Worm (Caenorhabditis elegans): ENCODE results near the gene ifbp-1.

ce11 chrV:13342235-13342634 lies 37.8 kb downstream of the ifbp-1 start:
- TF ChIP-seq nhr-237 (tag; optimal IDR thresholded peaks at IDR 0.05) (no peak), ama-1 (optimal IDR thresholded peaks at IDR 0.05) (no peak), nhr-76 (tag; optimal IDR thresholded peaks at IDR 0.05) (no peak), ceh-90 (tag; optimal IDR thresholded peaks at IDR 0.05) (no peak), nhr-19 (GFP tag; conservative IDR thresholded peaks at IDR 0.05) (no peak), aha-1 (tag; optimal IDR thresholded peaks at IDR 0.05) (no peak), snpc-4 (tag; optimal IDR thresholded peaks at IDR 0.05) (no peak), egl-13 (tag; optimal IDR thresholded peaks at IDR 0.05) (no peak), nhr-85 (tag) (no peak), elt-2 (tag; optimal IDR thresholded peaks at IDR 0.05) (no peak), egl-27 (tag; optimal IDR thresholded peaks at IDR 0.05) (no peak), nhr-20 (tag; optimal IDR thresholded peaks at IDR 0.05) (no peak)
